Fruit fly (Drosophila melanogaster): ENCODE results near the gene Pgd.

- no peak for TF ChIP-seq psq (GFP tag; optimal IDR thresholded peaks at IDR 0.05)
- TF ChIP-seq ey (GFP tag; optimal IDR thresholded peaks at IDR 0.05), result no peak
- no peak for TF ChIP-seq lola (GFP tag; optimal IDR thresholded peaks at IDR 0.05)
- no peak for TF ChIP-seq Myc (optimal IDR thresholded peaks at IDR 0.05)
- no peak for TF ChIP-seq woc (GFP tag; optimal IDR thresholded peaks at IDR 0.05)
- TF ChIP-seq Vsx2 (GFP tag; optimal IDR thresholded peaks at IDR 0.05; ENCODE audit: partially characterized antibody), result no peak
- TF ChIP-seq sage (GFP tag; optimal IDR thresholded peaks at IDR 0.05), result no peak
- no peak for TF ChIP-seq pan (optimal IDR thresholded peaks at IDR 0.05)
These were observed 38.6 kb upstream of the Pgd start for dm6 chrX:2106367-2106766.

Measured in whole organism, wandering third instar larva.